In the genomic region with DNA sequence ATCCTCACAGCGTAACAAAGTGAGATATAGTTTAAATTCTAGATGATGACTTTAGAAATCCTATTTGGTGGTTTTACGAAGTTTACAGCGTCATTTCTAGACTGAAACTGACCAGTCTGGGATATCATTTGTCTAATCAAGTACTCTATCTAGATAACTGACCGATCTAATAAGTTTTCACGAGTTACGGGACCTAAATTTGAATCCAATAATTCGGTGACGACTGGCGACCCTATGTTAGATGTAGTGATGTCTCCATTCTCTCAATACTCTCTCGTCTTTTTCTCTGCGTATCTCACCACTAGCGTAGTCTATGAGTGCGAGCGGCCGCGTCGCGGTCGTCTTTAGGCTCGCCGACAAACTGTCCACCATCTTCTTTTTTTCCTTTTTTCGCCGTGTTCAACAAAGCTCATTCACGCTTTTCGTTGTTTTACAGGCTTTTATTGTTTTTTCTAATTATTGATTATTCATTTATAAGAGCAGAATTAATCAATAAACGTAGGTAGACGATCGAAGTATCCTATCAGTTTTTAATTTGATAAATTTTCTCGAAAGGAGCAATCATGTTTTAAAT, we compare ENCODE assay signal across 3 worm cellular contexts.
TF ChIP-seq lines count a peak whose summit lies in the region.

No protein-coding gene starts in this region.

TF ChIP-seq in whole organism, L1 larva, 84 proteins besides CTCF, POLR2A, EP300 and RAD21 (continued from another document and continues in another):
- TF ChIP-seq hpl-2 (GFP tag; optimal IDR thresholded peaks at IDR 0.05; lab: Kevin White, UChicago) (no peak), nhr-237 (tag; optimal IDR thresholded peaks at IDR 0.05; lab: Kevin White, UChicago) (no peak), nhr-20 (tag; optimal IDR thresholded peaks at IDR 0.05; lab: Kevin White, UChicago) (peak; percentile 35), skn-1 (tag; optimal IDR thresholded peaks at IDR 0.05; lab: Kevin White, UChicago) (no peak), ceh-63 (GFP tag; optimal IDR thresholded peaks at IDR 0.05; lab: Kevin White, UChicago) (no peak), lsy-2 (tag; optimal IDR thresholded peaks at IDR 0.05; lab: Kevin White, UChicago) (peak; percentile 10 to 48), tbx-2 (tag; optimal IDR thresholded peaks at IDR 0.05; lab: Kevin White, UChicago) (no peak), fkh-4 (tag; optimal IDR thresholded peaks at IDR 0.05; lab: Kevin White, UChicago; ENCODE audit: borderline replicate concordance) (no peak), unc-30 (tag; optimal IDR thresholded peaks at IDR 0.05; lab: Kevin White, UChicago) (no peak), ets-5 (GFP tag; IDR thresholded peaks at IDR 0.05; lab: Robert Waterston, UW) (no peak), lin-35 (GFP tag; optimal IDR thresholded peaks at IDR 0.05; lab: Kevin White, UChicago) (peak in 1 of 2 experiments; percentile 61), swsn-7 (tag; optimal IDR thresholded peaks at IDR 0.05; lab: Kevin White, UChicago) (peak; percentile 23), grh-1 (GFP tag; IDR thresholded peaks at IDR 0.05; lab: Robert Waterston, UW) (no peak), mef-2 (tag; optimal IDR thresholded peaks at IDR 0.05; lab: Kevin White, UChicago) (no peak), snpc-4 (tag; optimal IDR thresholded peaks at IDR 0.05; lab: Kevin White, UChicago) (no peak), nhr-19 (GFP tag; conservative IDR thresholded peaks at IDR 0.05; lab: Robert Waterston, UW) (no peak), tlp-1 (tag; optimal IDR thresholded peaks at IDR 0.05; lab: Kevin White, UChicago) (no peak), unc-98 (GFP tag; IDR thresholded peaks at IDR 0.05; lab: Robert Waterston, UW) (no peak), F16B12.6 (tag; optimal IDR thresholded peaks at IDR 0.05; lab: Kevin White, UChicago) (peak; percentile 21), fos-1 (tag; optimal IDR thresholded peaks at IDR 0.05; lab: Kevin White, UChicago) (no peak), blmp-1 (tag; optimal IDR thresholded peaks at IDR 0.05; lab: Kevin White, UChicago) (peak; percentile 29), egl-13 (tag; optimal IDR thresholded peaks at IDR 0.05; lab: Kevin White, UChicago) (no peak), aly-2 (tag; optimal IDR thresholded peaks at IDR 0.05; lab: Kevin White, UChicago) (no peak), unc-62 (GFP tag; optimal IDR thresholded peaks at IDR 0.05; lab: Kevin White, UChicago) (no peak), dsc-1 (tag; optimal IDR thresholded peaks at IDR 0.05; lab: Kevin White, UChicago) (no peak), pag-3 (tag; optimal IDR thresholded peaks at IDR 0.05; lab: Kevin White, UChicago; ENCODE audit: borderline replicate concordance, insufficient read depth) (no peak), pqm-1 (tag; optimal IDR thresholded peaks at IDR 0.05; lab: Kevin White, UChicago) (no peak), vab-15 (tag; optimal IDR thresholded peaks at IDR 0.05; lab: Kevin White, UChicago) (no peak), snu-23 (GFP tag; optimal IDR thresholded peaks at IDR 0.05; lab: Kevin White, UChicago) (peak; percentile 40), nhr-11 (tag; optimal IDR thresholded peaks at IDR 0.05; lab: Kevin White, UChicago) (no peak), unc-130 (tag; optimal IDR thresholded peaks at IDR 0.05; lab: Kevin White, UChicago) (no peak), ceh-8 (GFP tag; optimal IDR thresholded peaks at IDR 0.05; lab: Kevin White, UChicago) (no peak), nhr-71 (tag; optimal IDR thresholded peaks at IDR 0.05; lab: Kevin White, UChicago) (peak; percentile 45), nhr-76 (tag; optimal IDR thresholded peaks at IDR 0.05; lab: Kevin White, UChicago) (no peak), sptf-1 (tag; optimal IDR thresholded peaks at IDR 0.05; lab: Kevin White, UChicago) (no peak), hlh-4 (tag; optimal IDR thresholded peaks at IDR 0.05; lab: Kevin White, UChicago) (no peak), lin-14 (GFP tag; optimal IDR thresholded peaks at IDR 0.05; lab: Kevin White, UChicago) (peak; percentile 32), sox-4 (tag; optimal IDR thresholded peaks at IDR 0.05; lab: Kevin White, UChicago) (no peak), C16A3.4 (tag; optimal IDR thresholded peaks at IDR 0.05; lab: Kevin White, UChicago) (peak; percentile 4), ces-1 (GFP tag; optimal IDR thresholded peaks at IDR 0.05; lab: Kevin White, UChicago) (no peak), egl-27 (tag; optimal IDR thresholded peaks at IDR 0.05; lab: Kevin White, UChicago) (no peak), mab-9 (GFP tag; IDR thresholded peaks at IDR 0.05; lab: Robert Waterston, UW) (no peak), lir-3 (tag; optimal IDR thresholded peaks at IDR 0.05; lab: Kevin White, UChicago; ENCODE audit: poor library complexity) (no peak)

TF ChIP-seq in whole organism, L2 larva, 48 proteins besides CTCF, POLR2A, EP300 and RAD21 (continued from another document):
- TF ChIP-seq gmeb-1 (tag; optimal IDR thresholded peaks at IDR 0.05; lab: Kevin White, UChicago) = no peak

TF ChIP-seq in whole organism, L4 larva, 104 proteins besides CTCF, POLR2A, EP300 and RAD21 (continued from another document):
- TF ChIP-seq madf-9 (GFP tag; conservative IDR thresholded peaks at IDR 0.05; lab: Robert Waterston, UW) = no peak
- peak; percentile 35; the same call in 1 of the 2 replicates for TF ChIP-seq lin-38 (GFP tag; IDR thresholded peaks at IDR 0.05; lab: Robert Waterston, UW)
- TF ChIP-seq fkh-10 (GFP tag; optimal IDR thresholded peaks at IDR 0.05; lab: Kevin White, UChicago) = no peak
- peak; percentile 70 for TF ChIP-seq mes-2 (tag; optimal IDR thresholded peaks at IDR 0.05; lab: Kevin White, UChicago; ENCODE audit: poor library complexity, severe bottlenecking)
- peak; percentile 46 for TF ChIP-seq dve-1 (tag; optimal IDR thresholded peaks at IDR 0.05; lab: Kevin White, UChicago; ENCODE audit: insufficient read depth)
- peak in 1 of 2 experiments; percentile 35 for TF ChIP-seq lsy-2 (tag; optimal IDR thresholded peaks at IDR 0.05; lab: Kevin White, UChicago)
TF ChIP-seq in whole organism, L4 larva: peak in this region for 9.
